Fruit fly (Drosophila melanogaster): ENCODE measurements around the gene CG7049.

DNA sequence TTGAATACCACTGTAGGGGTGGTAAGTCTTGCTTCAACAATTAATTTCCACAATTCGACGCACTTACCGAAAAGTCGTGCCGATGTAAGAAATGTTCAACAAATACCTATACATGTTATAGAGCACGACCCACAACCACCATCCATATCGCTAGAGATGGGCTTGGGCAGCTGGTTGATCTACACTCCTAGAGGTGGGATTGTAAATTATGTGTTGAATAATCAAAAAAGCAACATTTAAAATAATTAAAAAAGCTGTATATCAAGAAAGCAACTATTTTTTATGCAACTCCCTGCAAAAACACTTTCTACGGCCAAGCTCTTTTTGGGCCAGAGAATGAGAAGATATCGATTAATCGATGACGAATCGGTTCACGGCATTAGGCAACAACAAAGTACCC is 8.2 kb upstream of the CG7049 start, which contains the start of the genes CG34140, Mkp and Mtch:
- TF ChIP-seq CG15336 (GFP tag; IDR thresholded peaks at IDR 0.05), result no peak
- peak; percentile 91 for TF ChIP-seq lz (GFP tag; optimal IDR thresholded peaks at IDR 0.05)
- peak; percentile 87 for TF ChIP-seq Smox (GFP tag; optimal IDR thresholded peaks at IDR 0.05)

All from whole organism, prepupa.